Worm (Caenorhabditis elegans) whole organism, young adult: ENCODE results near the gene tpra-1.

ENCODE experiments used
- D2030.7 ChIP-seq: fragments of 200-800 bp; sonication (Bioruptor generic); IDR thresholded peaks from 2 replicates; pipeline ENCODE4 v1.3.6; 2022; ENCODE audit warnings: missing genetic modification reagents, missing genetic modification characterization, missing compliant biosample characterization
- F22D6.2 ChIP-seq: sonication (generic microtip); optimal IDR thresholded peaks from 2 replicates; lab custom pipeline; 2016; ENCODE audit warnings: mild to moderate bottlenecking, missing genetic modification characterization, missing compliant biosample characterization
- F57C9.4 ChIP-seq: sonication (generic microtip); optimal IDR thresholded peaks from 2 replicates; lab custom pipeline; 2017; ENCODE audit warnings: mild to moderate bottlenecking, missing genetic modification characterization, missing compliant biosample characterization
- K11D2.4 ChIP-seq: fragments of 200-800 bp; sonication (Bioruptor generic); IDR thresholded peaks from 2 replicates; pipeline ENCODE4 v1.3.6; 2022; ENCODE audit warnings: missing genetic modification reagents, missing genetic modification characterization, missing compliant biosample characterization
- T07F8.4 ChIP-seq: sonication (generic microtip); optimal IDR thresholded peaks from 2 replicates; lab custom pipeline; 2016; ENCODE audit warnings: mild to moderate bottlenecking, missing genetic modification characterization, moderate library complexity, missing compliant biosample characterization
- Y53G8AR.9 ChIP-seq: fragments of 200-800 bp; sonication (Bioruptor generic); conservative IDR thresholded peaks from 2 replicates; pipeline ENCODE4 v1.3.6; 2022; ENCODE audit warnings: missing genetic modification reagents, missing genetic modification characterization, missing compliant biosample characterization
- Y56A3A.18 ChIP-seq: fragments of 200-800 bp; sonication (Bioruptor generic); IDR thresholded peaks from 2 replicates; pipeline ENCODE4 v1.3.6; 2022; ENCODE audit warnings: missing genetic modification reagents, missing genetic modification characterization, missing compliant biosample characterization
- Y67H2A.10 ChIP-seq: fragments of 200-800 bp; sonication (Bioruptor generic); conservative IDR thresholded peaks from 2 replicates; pipeline ENCODE4 v1.3.6; 2022; ENCODE audit warnings: missing genetic modification reagents, missing genetic modification characterization, missing compliant biosample characterization
- ama-1 ChIP-seq, 3 experiments: fragments of 150-350 bp in 1 of 3; sonication (generic microtip) in 2 of 3; optimal IDR thresholded peaks; 2 replicates each; lab custom pipeline; 2014 to 2018; ENCODE audit warnings: missing biosample characterization in 2 of 3, missing genetic modification characterization in 2 of 3, missing genetic modification reagents in 2 of 3
- aptf-3 ChIP-seq: fragments of 200-800 bp; sonication (Bioruptor generic); IDR thresholded peaks from 2 replicates; pipeline ENCODE4 v1.3.6; 2022; ENCODE audit warnings: missing genetic modification characterization, missing compliant biosample characterization
- attf-3 ChIP-seq: fragments of 200-800 bp; sonication (Bioruptor generic); conservative IDR thresholded peaks from 2 replicates; pipeline ENCODE4 v1.3.6; 2022; ENCODE audit warnings: missing genetic modification reagents, missing genetic modification characterization, missing compliant biosample characterization
- cebp-1 ChIP-seq, 2 experiments: fragments of 200-800 bp in 1 of 2; sonication (Bioruptor generic) in 1 of 2; sonication (generic microtip) in 1 of 2; IDR thresholded peaks in 1 of 2; optimal IDR thresholded peaks in 1 of 2; 2 replicates each; pipeline versions ENCODE4 v1.3.6 to Lab custom; 2017 to 2022; ENCODE audit warnings: missing compliant biosample characterization in 2 of 2, missing genetic modification characterization in 2 of 2, mild to moderate bottlenecking in 1 of 2, missing genetic modification reagents in 1 of 2, moderate library complexity in 1 of 2
- ceh-40 ChIP-seq: fragments of 200-800 bp; sonication (Bioruptor generic); IDR thresholded peaks from 2 replicates; pipeline ENCODE4 v1.3.6; 2022; ENCODE audit warnings: missing genetic modification characterization, missing compliant biosample characterization
- egl-18 ChIP-seq: fragments of 200-800 bp; sonication (Bioruptor generic); IDR thresholded peaks from 2 replicates; pipeline ENCODE4 v1.3.6; 2022; ENCODE audit warnings: missing genetic modification reagents, missing genetic modification characterization, missing compliant biosample characterization
- egl-44 ChIP-seq: fragments of 200-800 bp; sonication (Bioruptor generic); IDR thresholded peaks from 2 replicates; pipeline ENCODE4 v1.3.6; 2022; ENCODE audit warnings: missing genetic modification reagents, missing genetic modification characterization, missing compliant biosample characterization
- hmg-1.2 ChIP-seq: fragments of 200-800 bp; sonication (Bioruptor generic); IDR thresholded peaks from 2 replicates; pipeline ENCODE4 v1.3.6; 2022; ENCODE audit warnings: missing genetic modification reagents, missing genetic modification characterization, missing compliant biosample characterization
- hrde-1 ChIP-seq: sonication (generic microtip); optimal IDR thresholded peaks from 2 replicates; lab custom pipeline; 2016; ENCODE audit warnings: missing genetic modification characterization, mild to moderate bottlenecking, missing compliant biosample characterization, moderate library complexity, missing genotype, missing genetic modification reagents, borderline replicate concordance
- let-526 ChIP-seq: fragments of 200-800 bp; sonication (Bioruptor generic); IDR thresholded peaks from 2 replicates; pipeline ENCODE4 v1.3.6; 2022; ENCODE audit warnings: missing genetic modification reagents, missing genetic modification characterization, missing compliant biosample characterization
- let-607 ChIP-seq, 2 experiments: fragments of 200-800 bp in 1 of 2; sonication (Bioruptor generic) in 1 of 2; sonication (generic microtip) in 1 of 2; optimal IDR thresholded peaks; 2 replicates each; lab custom pipeline; 2016 to 2018; ENCODE audit warnings: mild to moderate bottlenecking in 2 of 2, missing compliant biosample characterization in 2 of 2, missing genetic modification characterization in 2 of 2, moderate library complexity in 2 of 2, missing genotype in 1 of 2
- lin-40 ChIP-seq: sonication (generic microtip); optimal IDR thresholded peaks from 2 replicates; lab custom pipeline; 2016; ENCODE audit warnings: missing genetic modification characterization, mild to moderate bottlenecking, missing compliant biosample characterization, missing genotype, missing genetic modification reagents
- lin-54 ChIP-seq: fragments of 200-800 bp; sonication (Bioruptor generic); optimal IDR thresholded peaks from 2 replicates; lab custom pipeline; 2018; ENCODE audit warnings: mild to moderate bottlenecking, missing genetic modification characterization, missing compliant biosample characterization
- lsy-27 ChIP-seq: sonication (generic microtip); optimal IDR thresholded peaks from 2 replicates; lab custom pipeline; 2017; ENCODE audit warnings: missing genetic modification characterization, mild to moderate bottlenecking, missing compliant biosample characterization, antibody characterized with exemption, missing genotype, borderline replicate concordance; ENCODE audit not compliant: insufficient read depth
- madf-3 ChIP-seq: fragments of 200-800 bp; sonication (Bioruptor generic); IDR thresholded peaks from 2 replicates; pipeline ENCODE4 v1.3.6; 2022; ENCODE audit warnings: missing genetic modification reagents, missing genetic modification characterization, missing compliant biosample characterization
- mcd-1 ChIP-seq: fragments of 200-800 bp; sonication (Bioruptor generic); IDR thresholded peaks from 2 replicates; pipeline ENCODE4 v1.3.6; 2022; ENCODE audit warnings: missing genetic modification reagents, missing genetic modification characterization, missing compliant biosample characterization
- nfyb-1 ChIP-seq: fragments of 200-800 bp; sonication (Bioruptor generic); IDR thresholded peaks from 2 replicates; pipeline ENCODE4 v1.3.6; 2022; ENCODE audit warnings: missing genetic modification reagents, missing genetic modification characterization, missing compliant biosample characterization
- nhr-179 ChIP-seq: sonication (generic microtip); optimal IDR thresholded peaks from 2 replicates; lab custom pipeline; 2016; ENCODE audit warnings: mild to moderate bottlenecking, missing genetic modification characterization, missing compliant biosample characterization
- nhr-80 ChIP-seq: sonication (generic microtip); optimal IDR thresholded peaks from 2 replicates; lab custom pipeline; 2016; ENCODE audit warnings: missing genetic modification characterization, missing compliant biosample characterization
- rcor-1 ChIP-seq: fragments of 200-800 bp; sonication (Bioruptor generic); IDR thresholded peaks from 2 replicates; pipeline ENCODE4 v1.3.6; 2022; ENCODE audit warnings: missing genetic modification reagents, missing genetic modification characterization, missing compliant biosample characterization
- rec-8 ChIP-seq, 2 experiments: sonication (generic microtip); optimal IDR thresholded peaks; 2 replicates each; lab custom pipeline; 2016; ENCODE audit warnings: mild to moderate bottlenecking in 2 of 2, missing genetic modification characterization in 2 of 2, missing genetic modification reagents in 2 of 2, missing genotype in 2 of 2, missing biosample characterization in 1 of 2, missing compliant biosample characterization in 1 of 2, moderate library complexity in 1 of 2
- somi-1 ChIP-seq: fragments of 200-800 bp; sonication (Bioruptor generic); optimal IDR thresholded peaks from 2 replicates; lab custom pipeline; 2018; ENCODE audit warnings: mild to moderate bottlenecking, missing genetic modification characterization, missing compliant biosample characterization
- tbp1 ChIP-seq: fragments of 200-800 bp; sonication (Bioruptor generic); optimal IDR thresholded peaks from 2 replicates; lab custom pipeline; 2018; ENCODE audit warnings: mild to moderate bottlenecking, missing genetic modification characterization, missing compliant biosample characterization
- unc-130 ChIP-seq: sonication (generic microtip); optimal IDR thresholded peaks from 2 replicates; lab custom pipeline; 2016; ENCODE audit warnings: missing genetic modification reagents, missing genetic modification characterization, missing compliant biosample characterization
- unc-62 ChIP-seq: fragments of 150-350 bp; optimal IDR thresholded peaks from 2 replicates; lab custom pipeline; 2014; ENCODE audit warnings: missing biosample characterization, missing genetic modification reagents, missing genetic modification characterization
- zim-3 ChIP-seq: sonication (generic microtip); optimal IDR thresholded peaks from 2 replicates; lab custom pipeline; 2017; ENCODE audit warnings: mild to moderate bottlenecking, missing genetic modification characterization, moderate library complexity, missing compliant biosample characterization
- ztf-25 ChIP-seq: fragments of 200-800 bp; sonication (Bioruptor generic); IDR thresholded peaks from 2 replicates; pipeline ENCODE4 v1.3.6; 2022; ENCODE audit warnings: missing genetic modification reagents, missing genetic modification characterization, missing compliant biosample characterization
- ztf-28 ChIP-seq: fragments of 200-800 bp; sonication (Bioruptor generic); IDR thresholded peaks from 2 replicates; pipeline ENCODE4 v1.3.6; 2022; ENCODE audit warnings: missing genetic modification reagents, missing genetic modification characterization, missing compliant biosample characterization

Gene tpra-1

ce11 chrIV:8949078-8950039, 6.9 kb upstream of the tpra-1 start (continued):
- peak; percentile 56 for TF ChIP-seq hmg-1.2 (GFP tag; lab: Robert Waterston, UW)
- peak; percentile 95 for TF ChIP-seq somi-1 (GFP tag; lab: Kevin White, UChicago)
- TF ChIP-seq hrde-1 (tag; lab: Kevin White, UChicago), result no peak
- no peak for TF ChIP-seq lin-54 (GFP tag; lab: Kevin White, UChicago)
- no peak for TF ChIP-seq lsy-27 (tag; lab: Kevin White, UChicago)
- no peak for TF ChIP-seq unc-130 (GFP tag; lab: Kevin White, UChicago)
- peak; percentile 69 for TF ChIP-seq F22D6.2 (tag; lab: Kevin White, UChicago)
- TF ChIP-seq K11D2.4 (GFP tag; lab: Robert Waterston, UW), result peak; percentile 68

ce11 chrIV:8951953-8952567, 4.2 kb upstream of the tpra-1 start:
- peak; percentile 63 to 85 for TF ChIP-seq let-607 (tag; optimal IDR thresholded peaks at IDR 0.05; lab: Kevin White, UChicago)
- no peak for TF ChIP-seq zim-3
- TF ChIP-seq nhr-179 (tag; lab: Kevin White, UChicago), result no peak
- TF ChIP-seq nhr-80 (tag; lab: Kevin White, UChicago), result peak; percentile 66
- no peak for TF ChIP-seq cebp-1 (GFP tag; IDR thresholded peaks at IDR 0.05; lab: Robert Waterston, UW)
- peak; percentile 8 for TF ChIP-seq cebp-1 (tag; optimal IDR thresholded peaks at IDR 0.05; lab: Kevin White, UChicago)

- TF ChIP-seq unc-62 (no peak), nhr-179 (tag; lab: Kevin White, UChicago) (no peak), attf-3 (no peak), mcd-1 (GFP tag; lab: Robert Waterston, UW) (no peak), cebp-1 (GFP tag; IDR thresholded peaks at IDR 0.05; lab: Robert Waterston, UW) (no peak), cebp-1 (tag; optimal IDR thresholded peaks at IDR 0.05; lab: Kevin White, UChicago) (peak; percentile 74), egl-44 (GFP tag; lab: Robert Waterston, UW) (no peak), zim-3 (no peak), F22D6.2 (tag; lab: Kevin White, UChicago) (no peak), F57C9.4 (no peak), lin-54 (GFP tag; lab: Kevin White, UChicago) (no peak), let-526 (no peak), rec-8 (tag; optimal IDR thresholded peaks at IDR 0.05; lab: Kevin White, UChicago) (no peak), lin-40 (tag; lab: Kevin White, UChicago) (peak; percentile 14), T07F8.4 (tag; lab: Kevin White, UChicago) (no peak), aptf-3 (GFP tag; lab: Robert Waterston, UW) (no peak), Y67H2A.10 (GFP tag; lab: Robert Waterston, UW) (no peak), tbp1 (no peak), ama-1 (optimal IDR thresholded peaks at IDR 0.05; lab: Kevin White, UChicago) (no peak), ama-1 (GFP tag; optimal IDR thresholded peaks at IDR 0.05; lab: Kevin White, UChicago) (no peak)
Measured at ce11 chrIV:8954126-8954525, 2.2 kb upstream of the tpra-1 start.

- TF ChIP-seq attf-3, result peak; percentile 69
- TF ChIP-seq, all 124 proteins: peak for 1; not testable (repeated sequence) for 123
Measured at ce11 chrIV:8961109-8961508, 4.8 kb downstream of the tpra-1 start.

ce11 chrIV:8964042-8964441, 7.8 kb downstream of the tpra-1 start:
- TF ChIP-seq nfyb-1 (GFP tag; lab: Robert Waterston, UW) (peak; percentile 55; the same call in 1 of the 2 replicates), ceh-40 (peak; percentile 83), Y53G8AR.9 (0 out of 2 replicates have a peak, but pooled peaks have one; percentile 34), rcor-1 (GFP tag; lab: Robert Waterston, UW) (peak; percentile 42; the same call in 1 of the 2 replicates), egl-18 (GFP tag; lab: Robert Waterston, UW) (0 out of 2 replicates have a peak, but pooled peaks have one; percentile 17), ztf-25 (GFP tag; lab: Robert Waterston, UW) (peak; percentile 79; the same call in 1 of the 2 replicates), Y56A3A.18 (0 out of 2 replicates have a peak, but pooled peaks have one; percentile 33), let-526 (0 out of 2 replicates have a peak, but pooled peaks have one; percentile 31), madf-3 (GFP tag; lab: Robert Waterston, UW) (peak; percentile 63; the same call in 1 of the 2 replicates), ztf-28 (GFP tag; lab: Robert Waterston, UW) (0 out of 2 replicates have a peak, but pooled peaks have one; percentile 40), D2030.7 (GFP tag; lab: Robert Waterston, UW) (peak; percentile 38; the same call in 1 of the 2 replicates)
